Worm (Caenorhabditis elegans): Measurements from ENCODE around the gene aqp-4.

aqp-4 gene

ce11 chrV:9716397-9716796 is 21.0 kb upstream of the aqp-4 start, which contains the start of gene str-188:
Gene str-188, plus strand, starts transcription at chrV:9716697.
- TF ChIP-seq nhr-28 (tag; optimal IDR thresholded peaks at IDR 0.05) (no peak), nhr-76 (tag; optimal IDR thresholded peaks at IDR 0.05) (no peak), sptf-1 (tag; optimal IDR thresholded peaks at IDR 0.05) (no peak), ham-2 (GFP tag; optimal IDR thresholded peaks at IDR 0.05) (no peak), sem-2 (GFP tag; optimal IDR thresholded peaks at IDR 0.05) (no peak), blmp-1 (tag; optimal IDR thresholded peaks at IDR 0.05) (no peak), flh-1 (GFP tag; optimal IDR thresholded peaks at IDR 0.05) (no peak), nhr-237 (tag; optimal IDR thresholded peaks at IDR 0.05) (no peak), ceh-83 (GFP tag; optimal IDR thresholded peaks at IDR 0.05) (no peak), mls-2 (tag; optimal IDR thresholded peaks at IDR 0.05) (no peak), ztf-11 (tag; optimal IDR thresholded peaks at IDR 0.05) (no peak), M03D4.4 (tag; optimal IDR thresholded peaks at IDR 0.05) (no peak), lsy-2 (tag; optimal IDR thresholded peaks at IDR 0.05) (no peak)

ce11 chrV:9724021-9724671 is 13.2 kb upstream of the aqp-4 start, which contains the start of gene slcr-46.3:
Gene slcr-46.3, minus strand, starts transcription at chrV:9724106.
- peak; percentile 6 for TF ChIP-seq mab-5 (tag; optimal IDR thresholded peaks at IDR 0.05)
- TF ChIP-seq flh-1 (GFP tag; optimal IDR thresholded peaks at IDR 0.05) = no peak
- no peak for TF ChIP-seq ceh-39 (tag; optimal IDR thresholded peaks at IDR 0.05)
- no peak for TF ChIP-seq snpc-4 (tag; optimal IDR thresholded peaks at IDR 0.05)
- TF ChIP-seq nhr-2 (tag; optimal IDR thresholded peaks at IDR 0.05) = peak; percentile 64
- peak; percentile 32 for TF ChIP-seq ham-2 (GFP tag; optimal IDR thresholded peaks at IDR 0.05)
- peak; percentile 17 for TF ChIP-seq mep-1 (tag; optimal IDR thresholded peaks at IDR 0.05)
- TF ChIP-seq unc-120 (tag; optimal IDR thresholded peaks at IDR 0.05; ENCODE audit: poor library complexity, severe bottlenecking) = no peak
- peak; percentile 10 for TF ChIP-seq unc-62 (GFP tag; optimal IDR thresholded peaks at IDR 0.05)
- TF ChIP-seq mls-2 (tag; optimal IDR thresholded peaks at IDR 0.05) = no peak
- TF ChIP-seq ceh-83 (GFP tag; optimal IDR thresholded peaks at IDR 0.05) = no peak
- no peak for TF ChIP-seq sptf-1 (tag; optimal IDR thresholded peaks at IDR 0.05)
- TF ChIP-seq cnd-1 (tag; optimal IDR thresholded peaks at IDR 0.05) = no peak
- no peak for TF ChIP-seq unc-39 (tag; optimal IDR thresholded peaks at IDR 0.05)
- peak; percentile 84 for TF ChIP-seq zip-8 (tag; optimal IDR thresholded peaks at IDR 0.05)
- no peak for TF ChIP-seq blmp-1 (tag; optimal IDR thresholded peaks at IDR 0.05)
- no peak for TF ChIP-seq lsy-2 (tag; optimal IDR thresholded peaks at IDR 0.05)
- no peak for TF ChIP-seq elt-3 (tag; optimal IDR thresholded peaks at IDR 0.05)
- no peak for TF ChIP-seq tbx-8 (GFP tag; optimal IDR thresholded peaks at IDR 0.05)
- peak; percentile 43 for TF ChIP-seq pha-4 (tag; optimal IDR thresholded peaks at IDR 0.05)
- TF ChIP-seq M03D4.4 (tag; optimal IDR thresholded peaks at IDR 0.05) = peak; percentile 34
- no peak for TF ChIP-seq nhr-76 (tag; optimal IDR thresholded peaks at IDR 0.05)
- TF ChIP-seq nhr-237 (tag; optimal IDR thresholded peaks at IDR 0.05) = no peak
- no peak for TF ChIP-seq lin-13 (tag; optimal IDR thresholded peaks at IDR 0.05)
- TF ChIP-seq lin-32 (GFP tag; optimal IDR thresholded peaks at IDR 0.05) = no peak
- TF ChIP-seq ceh-43 (GFP tag; optimal IDR thresholded peaks at IDR 0.05) = no peak
- TF ChIP-seq drap-1 (GFP tag; optimal IDR thresholded peaks at IDR 0.05) = no peak

- no peak for TF ChIP-seq mls-2 (tag; optimal IDR thresholded peaks at IDR 0.05)
- no peak for TF ChIP-seq ham-2 (GFP tag; optimal IDR thresholded peaks at IDR 0.05)
- TF ChIP-seq elt-1 (tag; optimal IDR thresholded peaks at IDR 0.05; ENCODE audit: borderline replicate concordance, insufficient read depth) = no peak
- no peak for TF ChIP-seq sptf-1 (tag; optimal IDR thresholded peaks at IDR 0.05)
- no peak for TF ChIP-seq nhr-76 (tag; optimal IDR thresholded peaks at IDR 0.05)
- no peak for TF ChIP-seq snpc-4 (tag; optimal IDR thresholded peaks at IDR 0.05)
Measured at ce11 chrV:9725719-9726118, 11.6 kb upstream of the aqp-4 start.

ce11 chrV:9729462-9730162 is 7.7 kb upstream of the aqp-4 start, which contains the start of the genes aagr-3 and drap-1:
Gene aagr-3, minus strand, starts transcription at chrV:9729512.
Gene drap-1, plus strand, starts transcription at chrV:9730106.
- no peak for TF ChIP-seq unc-120 (tag; optimal IDR thresholded peaks at IDR 0.05; ENCODE audit: poor library complexity, severe bottlenecking)
- peak; percentile 45 for TF ChIP-seq lsy-2 (tag; optimal IDR thresholded peaks at IDR 0.05)
- TF ChIP-seq mls-2 (tag; optimal IDR thresholded peaks at IDR 0.05) = no peak
- TF ChIP-seq elt-3 (tag; optimal IDR thresholded peaks at IDR 0.05) = no peak
- TF ChIP-seq unc-39 (tag; optimal IDR thresholded peaks at IDR 0.05) = no peak
- TF ChIP-seq hlh-1 (tag; optimal IDR thresholded peaks at IDR 0.05) = peak; percentile 16
- TF ChIP-seq M03D4.4 (tag; optimal IDR thresholded peaks at IDR 0.05) = no peak
- TF ChIP-seq unc-62 (GFP tag; optimal IDR thresholded peaks at IDR 0.05) = no peak
- TF ChIP-seq zip-8 (tag; optimal IDR thresholded peaks at IDR 0.05) = no peak
- TF ChIP-seq sem-2 (GFP tag; optimal IDR thresholded peaks at IDR 0.05) = no peak
- no peak for TF ChIP-seq nhr-12 (tag; optimal IDR thresholded peaks at IDR 0.05)
- no peak for TF ChIP-seq ztf-11 (tag; optimal IDR thresholded peaks at IDR 0.05)
- TF ChIP-seq sptf-1 (tag; optimal IDR thresholded peaks at IDR 0.05) = no peak
- TF ChIP-seq mep-1 (tag; optimal IDR thresholded peaks at IDR 0.05) = peak; percentile 76
- peak; percentile 73 for TF ChIP-seq pha-4 (tag; optimal IDR thresholded peaks at IDR 0.05)
- no peak for TF ChIP-seq bed-3 (GFP tag; optimal IDR thresholded peaks at IDR 0.05)
- no peak for TF ChIP-seq lin-13 (tag; optimal IDR thresholded peaks at IDR 0.05)
- TF ChIP-seq ceh-39 (tag; optimal IDR thresholded peaks at IDR 0.05) = peak; percentile 91
- no peak for TF ChIP-seq mab-5 (tag; optimal IDR thresholded peaks at IDR 0.05)
- TF ChIP-seq nhr-237 (tag; optimal IDR thresholded peaks at IDR 0.05) = no peak
- peak; percentile 58 for TF ChIP-seq ces-1 (GFP tag; optimal IDR thresholded peaks at IDR 0.05)
- TF ChIP-seq ceh-83 (GFP tag; optimal IDR thresholded peaks at IDR 0.05) = no peak
- no peak for TF ChIP-seq ham-2 (GFP tag; optimal IDR thresholded peaks at IDR 0.05)
- TF ChIP-seq nhr-28 (tag; optimal IDR thresholded peaks at IDR 0.05) = no peak
- no peak for TF ChIP-seq elt-1 (tag; optimal IDR thresholded peaks at IDR 0.05; ENCODE audit: borderline replicate concordance, insufficient read depth)
- TF ChIP-seq nhr-2 (tag; optimal IDR thresholded peaks at IDR 0.05) = no peak
- no peak for TF ChIP-seq drap-1 (GFP tag; optimal IDR thresholded peaks at IDR 0.05)
- no peak for TF ChIP-seq cnd-1 (tag; optimal IDR thresholded peaks at IDR 0.05)
- no peak for TF ChIP-seq flh-1 (GFP tag; optimal IDR thresholded peaks at IDR 0.05)
- TF ChIP-seq tbx-8 (GFP tag; optimal IDR thresholded peaks at IDR 0.05) = no peak
- TF ChIP-seq nhr-76 (tag; optimal IDR thresholded peaks at IDR 0.05) = no peak
- no peak for TF ChIP-seq ceh-43 (GFP tag; optimal IDR thresholded peaks at IDR 0.05)
- no peak for TF ChIP-seq lin-32 (GFP tag; optimal IDR thresholded peaks at IDR 0.05)
- TF ChIP-seq blmp-1 (tag; optimal IDR thresholded peaks at IDR 0.05) = no peak

All from whole organism, mixed stage, embryonic.